Worm (Caenorhabditis elegans): ENCODE data around the gene snn-1.

snn-1 gene

ce11 chrIV:1758595-1758994 lies 56.3 kb downstream of the snn-1 start:
- TF ChIP-seq ceh-36 (tag; optimal IDR thresholded peaks at IDR 0.05): no peak
- TF ChIP-seq hnd-1 (tag; optimal IDR thresholded peaks at IDR 0.05): no peak
- no peak for TF ChIP-seq F13C5.2 (tag; optimal IDR thresholded peaks at IDR 0.05)
- no peak for TF ChIP-seq tra-4 (tag; optimal IDR thresholded peaks at IDR 0.05)
- TF ChIP-seq tbx-11 (GFP tag; IDR thresholded peaks at IDR 0.05): no peak
- TF ChIP-seq aly-1 (tag; optimal IDR thresholded peaks at IDR 0.05): no peak
- no peak for TF ChIP-seq pes-1 (GFP tag; IDR thresholded peaks at IDR 0.05)
